Fruit fly (Drosophila melanogaster) whole organism, adult: ENCODE results near the gene CG14400.

Source experiments
- CG12768 ChIP-seq: fragments of 200-800 bp; sonication (Bioruptor generic); optimal IDR thresholded peaks from 2 replicates; lab custom pipeline; 2017; ENCODE audit warnings: missing biosample characterization, missing genetic modification characterization, mild to moderate bottlenecking, moderate library complexity, missing genetic modification reagents
- CG14711 ChIP-seq: fragments of 200-800 bp; sonication (Bioruptor generic); optimal IDR thresholded peaks from 2 replicates; lab custom pipeline; 2018; ENCODE audit warnings: missing biosample characterization, mild to moderate bottlenecking, missing genetic modification characterization, moderate library complexity
- CG7045 ChIP-seq: fragments of 200-800 bp; sonication (Bioruptor generic); optimal IDR thresholded peaks from 2 replicates; lab custom pipeline; 2017; ENCODE audit warnings: missing biosample characterization, mild to moderate bottlenecking, missing genetic modification characterization
- Clk ChIP-seq: fragments of 200-800 bp; sonication (Bioruptor generic); optimal IDR thresholded peaks from 2 replicates; lab custom pipeline; 2017; ENCODE audit warnings: missing biosample characterization, missing genetic modification characterization
- cic ChIP-seq: fragments of 200-800 bp; sonication (Bioruptor generic); optimal IDR thresholded peaks from 2 replicates; lab custom pipeline; 2017; ENCODE audit warnings: missing biosample characterization, mild to moderate bottlenecking, missing genetic modification characterization, moderate library complexity
- pad ChIP-seq: fragments of 200-800 bp; sonication (Bioruptor generic); optimal IDR thresholded peaks from 3 replicates; lab custom pipeline; 2017; ENCODE audit warnings: missing biosample characterization, missing genetic modification characterization, mild to moderate bottlenecking, moderate library complexity, missing genetic modification reagents
- toe ChIP-seq: fragments of 200-800 bp; sonication (Bioruptor generic); optimal IDR thresholded peaks from 2 replicates; lab custom pipeline; 2016; ENCODE audit warnings: missing biosample characterization, missing genetic modification characterization

- TF ChIP-seq pad (GFP tag; lab: Kevin White, UChicago) (no peak), CG14711 (tag; lab: Kevin White, UChicago) (no peak), CG7045 (GFP tag; lab: Kevin White, UChicago) (no peak), toe (GFP tag; lab: Kevin White, UChicago) (no peak), cic (no peak), Clk (GFP tag; lab: Kevin White, UChicago) (no peak), CG12768 (no peak)
Observed at dm6 chr2L:20824136-20824789, 33.4 kb downstream of the CG14400 start.
